Fruit fly (Drosophila melanogaster) whole organism, adult: ENCODE data around the gene PAN3.

ENCODE experiments used
- CG11617 ChIP-seq: fragments of 200-800 bp; sonication (Bioruptor generic); optimal IDR thresholded peaks from 2 replicates; lab custom pipeline; 2017; ENCODE audit warnings: mild to moderate bottlenecking, missing biosample characterization, missing genetic modification reagents, missing genetic modification characterization
- CG12768 ChIP-seq: fragments of 200-800 bp; sonication (Bioruptor generic); optimal IDR thresholded peaks from 2 replicates; lab custom pipeline; 2017; ENCODE audit warnings: missing biosample characterization, missing genetic modification characterization, mild to moderate bottlenecking, moderate library complexity, missing genetic modification reagents
- CG14711 ChIP-seq: fragments of 200-800 bp; sonication (Bioruptor generic); optimal IDR thresholded peaks from 2 replicates; lab custom pipeline; 2018; ENCODE audit warnings: missing biosample characterization, mild to moderate bottlenecking, missing genetic modification characterization, moderate library complexity
- CG1620 ChIP-seq: fragments of 200-800 bp; sonication (Bioruptor generic); optimal IDR thresholded peaks from 2 replicates; lab custom pipeline; 2016; ENCODE audit warnings: missing biosample characterization, missing genetic modification characterization
- CG33017 ChIP-seq: fragments of 200-800 bp; sonication (Bioruptor generic); optimal IDR thresholded peaks from 2 replicates; lab custom pipeline; 2018; ENCODE audit warnings: missing biosample characterization, mild to moderate bottlenecking, missing genetic modification characterization, moderate library complexity
- CG5204 ChIP-seq: fragments of 200-800 bp; sonication (Bioruptor generic); optimal IDR thresholded peaks from 2 replicates; lab custom pipeline; 2016; ENCODE audit warnings: missing biosample characterization, missing genetic modification characterization
- CG7045 ChIP-seq: fragments of 200-800 bp; sonication (Bioruptor generic); optimal IDR thresholded peaks from 2 replicates; lab custom pipeline; 2017; ENCODE audit warnings: missing biosample characterization, mild to moderate bottlenecking, missing genetic modification characterization
- CG7101 ChIP-seq: fragments of 200-800 bp; sonication (Bioruptor generic); optimal IDR thresholded peaks from 2 replicates; lab custom pipeline; 2018; ENCODE audit warnings: missing biosample characterization, mild to moderate bottlenecking, missing genetic modification characterization, moderate library complexity
- Clk ChIP-seq: fragments of 200-800 bp; sonication (Bioruptor generic); optimal IDR thresholded peaks from 2 replicates; lab custom pipeline; 2017; ENCODE audit warnings: missing biosample characterization, missing genetic modification characterization
- Crg-1 ChIP-seq: fragments of 200-800 bp; sonication (Bioruptor generic); optimal IDR thresholded peaks from 2 replicates; lab custom pipeline; 2016; ENCODE audit warnings: missing biosample characterization, missing genetic modification characterization
- Hr96 ChIP-seq: fragments of 200-800 bp; sonication (Bioruptor generic); optimal IDR thresholded peaks from 2 replicates; lab custom pipeline; 2016; ENCODE audit warnings: missing biosample characterization, missing genetic modification characterization
- Mnt ChIP-seq: fragments of 200-800 bp; sonication (Bioruptor generic); optimal IDR thresholded peaks from 2 replicates; lab custom pipeline; 2016; ENCODE audit warnings: missing biosample characterization, mild to moderate bottlenecking, missing genetic modification characterization
- bab1 ChIP-seq: fragments of 200-800 bp; sonication (Bioruptor generic); optimal IDR thresholded peaks from 3 replicates; lab custom pipeline; 2019; ENCODE audit warnings: missing biosample characterization, mild to moderate bottlenecking, missing genetic modification characterization, moderate library complexity
- cic ChIP-seq: fragments of 200-800 bp; sonication (Bioruptor generic); optimal IDR thresholded peaks from 2 replicates; lab custom pipeline; 2017; ENCODE audit warnings: missing biosample characterization, mild to moderate bottlenecking, missing genetic modification characterization, moderate library complexity
- cnc ChIP-seq, 2 experiments: fragments of >200 bp; optimal IDR thresholded peaks; 2 replicates each; lab custom pipeline; 2017
- kay ChIP-seq: fragments of 200-800 bp; sonication (Bioruptor generic); peaks from one replicate; lab custom pipeline; 2016; ENCODE audit warnings: missing biosample characterization, missing genetic modification characterization, borderline replicate concordance
- ovo ChIP-seq: fragments of 200-800 bp; sonication (Bioruptor generic); optimal IDR thresholded peaks from 2 replicates; lab custom pipeline; 2016; ENCODE audit warnings: missing biosample characterization, missing genetic modification characterization
- pad ChIP-seq: fragments of 200-800 bp; sonication (Bioruptor generic); optimal IDR thresholded peaks from 3 replicates; lab custom pipeline; 2017; ENCODE audit warnings: missing biosample characterization, missing genetic modification characterization, mild to moderate bottlenecking, moderate library complexity, missing genetic modification reagents
- tj ChIP-seq: fragments of 200-800 bp; sonication (Bioruptor generic); optimal IDR thresholded peaks from 3 replicates; lab custom pipeline; 2017; ENCODE audit warnings: missing biosample characterization, mild to moderate bottlenecking, missing genetic modification characterization, moderate library complexity
- toe ChIP-seq: fragments of 200-800 bp; sonication (Bioruptor generic); optimal IDR thresholded peaks from 2 replicates; lab custom pipeline; 2016; ENCODE audit warnings: missing biosample characterization, missing genetic modification characterization

PAN3 gene

DNA sequence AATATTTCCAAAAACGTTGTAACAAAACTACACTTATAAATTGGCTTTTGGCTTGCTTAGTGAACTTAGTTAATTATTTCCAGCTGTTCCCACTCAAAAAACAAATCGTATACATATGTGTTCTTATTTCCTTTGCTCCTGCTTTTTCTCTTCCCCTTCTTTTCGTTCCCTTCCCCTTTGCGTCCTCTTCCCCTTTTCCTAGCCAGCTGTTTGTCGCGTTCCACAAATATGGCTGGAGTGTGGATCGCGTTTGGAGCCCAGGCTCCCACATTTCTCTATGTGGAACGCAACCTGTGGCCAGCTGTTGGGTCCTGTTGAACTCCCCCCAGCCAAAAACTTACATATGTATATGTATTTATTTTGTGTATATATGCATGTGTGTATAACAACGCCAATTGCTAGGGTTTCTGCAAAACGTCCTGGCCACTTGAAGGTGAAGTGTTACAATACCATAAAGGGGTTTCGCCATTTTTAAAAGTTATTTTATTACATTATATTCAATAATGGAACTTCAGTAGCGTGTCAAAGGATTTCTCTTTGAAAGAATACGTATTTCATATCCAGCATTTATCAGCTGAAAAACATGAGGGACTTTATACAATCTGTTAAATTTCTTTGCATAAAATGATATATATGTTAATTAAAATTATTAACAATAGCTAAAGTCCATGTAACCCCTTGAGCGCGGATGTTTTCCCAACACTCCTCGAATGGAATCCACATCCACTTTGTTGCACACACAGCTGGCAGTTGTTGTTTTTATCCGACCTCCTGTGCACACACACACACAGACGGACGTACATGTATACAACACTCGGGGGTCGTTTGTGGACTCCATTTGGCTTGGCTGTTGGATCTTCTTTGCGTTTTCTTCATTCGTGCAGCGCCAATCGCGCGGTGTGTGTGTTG lies 996 bp downstream of the PAN3 start:
- TF ChIP-seq pad (peak; percentile 99), Hr96 (GFP tag; lab: Kevin White, UChicago) (no peak), Clk (GFP tag; lab: Kevin White, UChicago) (no peak), CG5204 (no peak), cnc (optimal IDR thresholded peaks at IDR 0.05; lab: Kevin White, UChicago) (no peak)

dm6 chr3L:3073460-3073859 lies 2.5 kb downstream of the PAN3 start:
- TF ChIP-seq bab1, result no peak

- TF ChIP-seq pad, result no peak
Measured at dm6 chr3L:3074380-3074779, 3.4 kb downstream of the PAN3 start.

- TF ChIP-seq bab1 (no peak), CG11617 (GFP tag; lab: Kevin White, UChicago) (no peak), kay (no peak), pad (no peak), cnc (optimal IDR thresholded peaks at IDR 0.05; lab: Kevin White, UChicago) (no peak), CG14711 (tag; lab: Kevin White, UChicago) (no peak), CG12768 (GFP tag; lab: Kevin White, UChicago) (no peak), tj (GFP tag; lab: Kevin White, UChicago) (no peak), Hr96 (GFP tag; lab: Kevin White, UChicago) (no peak), CG1620 (no peak), CG33017 (no peak), toe (no peak), Crg-1 (GFP tag; lab: Kevin White, UChicago) (no peak), cic (GFP tag; lab: Kevin White, UChicago) (no peak), CG5204 (no peak), CG7045 (no peak)
Measured at dm6 chr3L:3074805-3075204, 3.9 kb downstream of the PAN3 start.

DNA sequence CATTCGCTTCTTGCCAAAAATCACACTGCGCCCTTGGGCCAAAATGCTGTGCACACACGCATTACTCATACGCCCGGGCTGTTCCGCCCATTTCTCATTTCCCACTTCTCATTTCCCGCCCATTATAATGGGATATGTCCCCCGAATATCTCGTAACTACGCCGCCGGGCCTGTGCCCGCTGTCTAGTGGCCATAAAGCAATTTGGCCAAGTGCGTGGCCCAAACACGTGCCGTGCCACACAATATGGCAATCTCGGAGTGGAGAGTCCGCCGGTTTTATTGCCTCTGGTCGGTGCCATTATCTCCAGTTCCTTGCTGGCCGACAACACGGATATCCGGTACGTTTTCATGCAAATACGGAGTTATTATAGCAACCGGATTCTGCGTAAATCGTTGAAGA lies 6.0 kb downstream of the PAN3 start:
- TF ChIP-seq CG14711 (tag; lab: Kevin White, UChicago) (no peak), CG7101 (tag; lab: Kevin White, UChicago) (no peak), CG33017 (no peak), toe (no peak), tj (GFP tag; lab: Kevin White, UChicago) (no peak), cic (GFP tag; lab: Kevin White, UChicago) (no peak), CG7045 (no peak)

dm6 chr3L:3077568-3078107 lies 6.7 kb downstream of the PAN3 start:
- no peak for TF ChIP-seq CG7045
- no peak for TF ChIP-seq Clk (GFP tag; lab: Kevin White, UChicago)
- TF ChIP-seq CG14711 (tag; lab: Kevin White, UChicago), result peak; percentile 33
- peak; percentile 68 for TF ChIP-seq ovo (GFP tag; lab: Kevin White, UChicago)
- TF ChIP-seq Mnt (GFP tag; lab: Kevin White, UChicago), result peak; percentile 72
- TF ChIP-seq CG5204, result peak; percentile 18
- peak; percentile 15 for TF ChIP-seq Hr96 (GFP tag; lab: Kevin White, UChicago)
- no peak for TF ChIP-seq CG1620
- peak; percentile 26 for TF ChIP-seq CG11617 (GFP tag; lab: Kevin White, UChicago)
- no peak for TF ChIP-seq toe
- TF ChIP-seq CG12768 (GFP tag; lab: Kevin White, UChicago), result peak; percentile 59
- TF ChIP-seq CG7101 (tag; lab: Kevin White, UChicago), result peak; percentile 35
- TF ChIP-seq cnc (optimal IDR thresholded peaks at IDR 0.05; lab: Kevin White, UChicago), result peak in 1 of 2 experiments; percentile 15
- peak; percentile 76 for TF ChIP-seq tj (GFP tag; lab: Kevin White, UChicago)
- TF ChIP-seq CG33017, result peak; percentile 41
- peak; percentile 76 for TF ChIP-seq kay
- peak; percentile 62 for TF ChIP-seq bab1
- TF ChIP-seq Crg-1 (GFP tag; lab: Kevin White, UChicago), result no peak
- peak; percentile 58 for TF ChIP-seq cic (GFP tag; lab: Kevin White, UChicago)
- TF ChIP-seq pad, result peak; percentile 61

dm6 chr3L:3078398-3079155 lies 7.6 kb downstream of the PAN3 start:
- peak; percentile 54 for TF ChIP-seq CG14711 (tag; lab: Kevin White, UChicago)
- TF ChIP-seq Clk (GFP tag; lab: Kevin White, UChicago), result no peak
- TF ChIP-seq Hr96 (GFP tag; lab: Kevin White, UChicago), result no peak
- TF ChIP-seq CG7101 (tag; lab: Kevin White, UChicago), result peak; percentile 15
- no peak for TF ChIP-seq pad
- no peak for TF ChIP-seq cic (GFP tag; lab: Kevin White, UChicago)
- TF ChIP-seq cnc (optimal IDR thresholded peaks at IDR 0.05; lab: Kevin White, UChicago), result no peak
- TF ChIP-seq Crg-1 (GFP tag; lab: Kevin White, UChicago), result no peak
- TF ChIP-seq CG33017, result no peak
- TF ChIP-seq CG12768 (GFP tag; lab: Kevin White, UChicago), result no peak
- TF ChIP-seq CG7045, result no peak
- TF ChIP-seq tj (GFP tag; lab: Kevin White, UChicago), result peak; percentile 71
- TF ChIP-seq bab1, result no peak
- TF ChIP-seq toe, result no peak
- no peak for TF ChIP-seq CG1620
- no peak for TF ChIP-seq Mnt (GFP tag; lab: Kevin White, UChicago)
- TF ChIP-seq ovo (GFP tag; lab: Kevin White, UChicago), result no peak
- no peak for TF ChIP-seq kay
- TF ChIP-seq CG11617 (GFP tag; lab: Kevin White, UChicago), result no peak
- TF ChIP-seq CG5204, result no peak
